Worm (Caenorhabditis elegans) whole organism, L2 larva: Measurements from ENCODE around the gene F59B2.15.

Source experiments
- R02D3.7 ChIP-seq: fragments of 150-350 bp; optimal IDR thresholded peaks from 2 replicates; lab custom pipeline; 2014; ENCODE audit warnings: missing biosample characterization, missing genetic modification characterization
- ZK546.5 ChIP-seq: sonication (generic microtip); optimal IDR thresholded peaks from 2 replicates; lab custom pipeline; 2017; ENCODE audit warnings: missing biosample characterization, missing genetic modification characterization
- ama-1 ChIP-seq: fragments of 150-350 bp; optimal IDR thresholded peaks from 2 replicates; lab custom pipeline; 2018; ENCODE audit warnings: inconsistent platforms
- ceh-16 ChIP-seq: fragments of 150-350 bp; optimal IDR thresholded peaks from 2 replicates; lab custom pipeline; 2014; ENCODE audit warnings: missing biosample characterization, missing genetic modification characterization
- ceh-82 ChIP-seq: fragments of 150-350 bp; optimal IDR thresholded peaks from 2 replicates; lab custom pipeline; 2014; ENCODE audit warnings: missing biosample characterization, missing genetic modification characterization
- elt-3 ChIP-seq: sonication (generic microtip); optimal IDR thresholded peaks from 2 replicates; lab custom pipeline; 2017; ENCODE audit warnings: missing biosample characterization, missing genetic modification characterization
- lsy-2 ChIP-seq, 2 experiments: fragments of 150-350 bp in 1 of 2; sonication (generic microtip) in 1 of 2; optimal IDR thresholded peaks; 2 replicates each; lab custom pipeline; 2014 to 2017; ENCODE audit warnings: missing biosample characterization in 2 of 2, missing genetic modification characterization in 2 of 2
- mab-5 ChIP-seq: fragments of 150-350 bp; optimal IDR thresholded peaks from 2 replicates; lab custom pipeline; 2014; ENCODE audit warnings: missing biosample characterization, missing genetic modification characterization
- snpc-4 ChIP-seq: fragments of 150-350 bp; optimal IDR thresholded peaks from 2 replicates; lab custom pipeline; 2014; ENCODE audit warnings: missing biosample characterization, missing genetic modification characterization
- zag-1 ChIP-seq: fragments of 150-350 bp; optimal IDR thresholded peaks from 2 replicates; lab custom pipeline; 2014; ENCODE audit warnings: missing biosample characterization, missing genetic modification characterization
- ztf-1 ChIP-seq: fragments of 200-800 bp; sonication (Bioruptor generic); conservative IDR thresholded peaks from 2 replicates; pipeline ENCODE4 v1.3.6; 2022; ENCODE audit warnings: missing genetic modification characterization, missing compliant biosample characterization

ce11 chrIII:9037658-9038057, 35.2 kb upstream of the F59B2.15 start, which contains the start of gene R107.9:
- TF ChIP-seq ZK546.5 (tag; lab: Kevin White, UChicago) (no peak), elt-3 (no peak), ceh-16 (no peak), ama-1 (no peak), ceh-82 (tag; lab: Kevin White, UChicago) (no peak), lsy-2 (tag; optimal IDR thresholded peaks at IDR 0.05; lab: Kevin White, UChicago) (no peak), snpc-4 (tag; lab: Kevin White, UChicago) (no peak), mab-5 (tag; lab: Kevin White, UChicago) (no peak), zag-1 (tag; lab: Kevin White, UChicago) (no peak), R02D3.7 (tag; lab: Kevin White, UChicago) (no peak), ztf-1 (GFP tag; lab: Robert Waterston, UW) (no peak)
